Worm (Caenorhabditis elegans) whole organism, L1 larva: Measurements from ENCODE around the gene AH10.4.

Experiments used
- C04F5.9 ChIP-seq: sonication (generic microtip); optimal IDR thresholded peaks from 2 replicates; lab custom pipeline; 2016; ENCODE audit warnings: missing genetic modification characterization, missing compliant biosample characterization
- C16A3.4 ChIP-seq: fragments of 150-350 bp; optimal IDR thresholded peaks from 2 replicates; lab custom pipeline; 2014; ENCODE audit warnings: missing biosample characterization, missing genetic modification characterization
- alr-1 ChIP-seq: fragments of 200-800 bp; sonication (Bioruptor generic); optimal IDR thresholded peaks from 2 replicates; lab custom pipeline; 2018; ENCODE audit warnings: borderline replicate concordance, mild to moderate bottlenecking, missing genetic modification characterization, missing compliant biosample characterization
- aly-2 ChIP-seq: fragments of 150-350 bp; optimal IDR thresholded peaks from 2 replicates; lab custom pipeline; 2014; ENCODE audit warnings: missing biosample characterization, missing genetic modification characterization
- ama-1 ChIP-seq: fragments of 150-350 bp; optimal IDR thresholded peaks from 2 replicates; lab custom pipeline; 2014
- blmp-1 ChIP-seq: fragments of 150-350 bp; optimal IDR thresholded peaks from 2 replicates; lab custom pipeline; 2014; ENCODE audit warnings: missing biosample characterization, missing genetic modification characterization
- ceh-63 ChIP-seq: fragments of 200-800 bp; sonication (Bioruptor generic); optimal IDR thresholded peaks from 2 replicates; lab custom pipeline; 2018; ENCODE audit warnings: mild to moderate bottlenecking, missing genetic modification characterization, missing compliant biosample characterization
- ceh-8 ChIP-seq: fragments of 200-800 bp; sonication (Bioruptor generic); optimal IDR thresholded peaks from 2 replicates; lab custom pipeline; 2018; ENCODE audit warnings: mild to moderate bottlenecking, missing genetic modification characterization, moderate library complexity, missing compliant biosample characterization
- ceh-82 ChIP-seq, 3 experiments: fragments of 150-350 bp in 1 of 3; sonication (generic microtip) in 2 of 3; optimal IDR thresholded peaks; 2 replicates each; lab custom pipeline; 2014 to 2017; ENCODE audit warnings: missing biosample characterization in 3 of 3, missing genetic modification characterization in 3 of 3
- dsc-1 ChIP-seq: sonication (generic microtip); optimal IDR thresholded peaks from 2 replicates; lab custom pipeline; 2016; ENCODE audit warnings: mild to moderate bottlenecking, missing genetic modification characterization, missing compliant biosample characterization
- efl-1 ChIP-seq, 4 experiments: fragments of 150-350 bp; optimal IDR thresholded peaks in 3 of 4; peaks in 1 of 4; 1 replicate in 1 of 4; 2 replicates in 3 of 4; lab custom pipeline; 2014; ENCODE audit warnings: missing biosample characterization in 2 of 4, missing genetic modification characterization in 2 of 4, missing genetic modification reagents in 2 of 4
- efl-3 ChIP-seq: fragments of 200-800 bp; sonication (Bioruptor generic); optimal IDR thresholded peaks from 2 replicates; lab custom pipeline; 2018; ENCODE audit warnings: mild to moderate bottlenecking, missing genetic modification characterization, missing compliant biosample characterization
- egl-27 ChIP-seq, 2 experiments: fragments of 150-350 bp in 1 of 2; sonication (generic microtip); optimal IDR thresholded peaks; 3 replicates each; lab custom pipeline; 2017 to 2018; ENCODE audit warnings: missing biosample characterization in 2 of 2, missing genetic modification characterization in 2 of 2, missing genetic modification reagents in 2 of 2
- elt-2 ChIP-seq: sonication (generic microtip); optimal IDR thresholded peaks from 2 replicates; lab custom pipeline; 2016; ENCODE audit warnings: missing genetic modification characterization, mild to moderate bottlenecking, inconsistent platforms, missing compliant biosample characterization, missing genetic modification reagents
- elt-3 ChIP-seq, 6 experiments: fragments of 150-350 bp in 1 of 6; sonication (generic microtip); optimal IDR thresholded peaks; 2 replicates each; lab custom pipeline; 2017 to 2018; ENCODE audit warnings: missing biosample characterization in 6 of 6, missing genetic modification characterization in 6 of 6, inconsistent platforms in 1 of 6
- ets-5 ChIP-seq: fragments of 200-800 bp; sonication (Bioruptor generic); IDR thresholded peaks from 2 replicates; pipeline ENCODE4 v1.3.6; 2022; ENCODE audit warnings: missing genetic modification characterization, missing compliant biosample characterization
- fkh-10 ChIP-seq: sonication (generic microtip); optimal IDR thresholded peaks from 2 replicates; lab custom pipeline; 2017; ENCODE audit warnings: missing biosample characterization, missing genetic modification reagents, missing genetic modification characterization
- fkh-4 ChIP-seq: sonication (generic microtip); optimal IDR thresholded peaks from 2 replicates; lab custom pipeline; 2016; ENCODE audit warnings: missing compliant biosample characterization, missing genetic modification characterization, borderline replicate concordance
- fkh-8 ChIP-seq: sonication (generic microtip); optimal IDR thresholded peaks from 2 replicates; lab custom pipeline; 2016; ENCODE audit warnings: mild to moderate bottlenecking, missing genetic modification characterization, missing compliant biosample characterization
- fos-1 ChIP-seq: fragments of 150-350 bp; optimal IDR thresholded peaks from 2 replicates; lab custom pipeline; 2014; ENCODE audit warnings: missing biosample characterization, missing genetic modification characterization
- hlh-17 ChIP-seq: fragments of 200-800 bp; sonication (Bioruptor generic); optimal IDR thresholded peaks from 2 replicates; lab custom pipeline; 2018; ENCODE audit warnings: missing genetic modification characterization, mild to moderate bottlenecking, missing compliant biosample characterization, moderate library complexity, borderline replicate concordance
- hlh-4 ChIP-seq: sonication (generic microtip); optimal IDR thresholded peaks from 2 replicates; lab custom pipeline; 2016; ENCODE audit warnings: mild to moderate bottlenecking, missing genetic modification characterization, missing compliant biosample characterization
- hpl-2 ChIP-seq: fragments of 150-350 bp; optimal IDR thresholded peaks from 2 replicates; lab custom pipeline; 2014; ENCODE audit warnings: missing biosample characterization, missing genetic modification reagents, missing genetic modification characterization
- irx-1 ChIP-seq: sonication (generic microtip); optimal IDR thresholded peaks from 2 replicates; lab custom pipeline; 2016; ENCODE audit warnings: missing genetic modification characterization, missing compliant biosample characterization
- jun-1 ChIP-seq: fragments of 150-350 bp; optimal IDR thresholded peaks from 2 replicates; lab custom pipeline; 2014; ENCODE audit warnings: missing biosample characterization, missing genetic modification reagents, missing genetic modification characterization
- lin-35 ChIP-seq, 2 experiments: fragments of 150-350 bp; optimal IDR thresholded peaks; 2 replicates each; lab custom pipeline; 2014; ENCODE audit warnings: missing biosample characterization in 2 of 2, missing genetic modification characterization in 2 of 2, missing genetic modification reagents in 2 of 2
- lir-3 ChIP-seq: sonication (generic microtip); optimal IDR thresholded peaks from 2 replicates; lab custom pipeline; 2016; ENCODE audit warnings: mild to moderate bottlenecking, missing genetic modification characterization, moderate library complexity, missing compliant biosample characterization; ENCODE audit not compliant: poor library complexity
- lsy-2 ChIP-seq, 2 experiments: fragments of 150-350 bp; optimal IDR thresholded peaks; 2 replicates each; lab custom pipeline; 2014; ENCODE audit warnings: missing biosample characterization in 2 of 2, missing genetic modification characterization in 2 of 2
- mab-9 ChIP-seq: fragments of 200-800 bp; sonication (Bioruptor generic); IDR thresholded peaks from 2 replicates; pipeline ENCODE4 v1.3.6; 2022; ENCODE audit warnings: missing genetic modification reagents, missing genetic modification characterization, missing compliant biosample characterization
- mdl-1 ChIP-seq, 2 experiments: fragments of 150-350 bp; optimal IDR thresholded peaks; 2 replicates each; lab custom pipeline; 2014 to 2017; ENCODE audit warnings: missing biosample characterization in 2 of 2, missing genetic modification characterization in 2 of 2, inconsistent platforms in 1 of 2
- mef-2 ChIP-seq: fragments of 150-350 bp; optimal IDR thresholded peaks from 2 replicates; lab custom pipeline; 2014; ENCODE audit warnings: missing biosample characterization, missing genetic modification characterization
- mep-1 ChIP-seq: fragments of 150-350 bp; optimal IDR thresholded peaks from 2 replicates; lab custom pipeline; 2014; ENCODE audit warnings: missing biosample characterization, missing genetic modification characterization
- nhr-11 ChIP-seq: fragments of 150-350 bp; optimal IDR thresholded peaks from 2 replicates; lab custom pipeline; 2014; ENCODE audit warnings: missing biosample characterization, missing genetic modification characterization
- nhr-12 ChIP-seq: sonication (generic microtip); optimal IDR thresholded peaks from 2 replicates; lab custom pipeline; 2017; ENCODE audit warnings: missing biosample characterization, missing genetic modification characterization
- nhr-20 ChIP-seq: sonication (generic microtip); optimal IDR thresholded peaks from 2 replicates; lab custom pipeline; 2016; ENCODE audit warnings: mild to moderate bottlenecking, missing genetic modification characterization, missing compliant biosample characterization
- nhr-237 ChIP-seq: fragments of 150-350 bp; optimal IDR thresholded peaks from 2 replicates; lab custom pipeline; 2014; ENCODE audit warnings: missing biosample characterization, missing genetic modification characterization
- nhr-47 ChIP-seq: sonication (generic microtip); optimal IDR thresholded peaks from 2 replicates; lab custom pipeline; 2016; ENCODE audit warnings: mild to moderate bottlenecking, missing genetic modification characterization, moderate library complexity, missing compliant biosample characterization
- nhr-71 ChIP-seq: sonication (generic microtip); optimal IDR thresholded peaks from 2 replicates; lab custom pipeline; 2016; ENCODE audit warnings: mild to moderate bottlenecking, missing genetic modification characterization, moderate library complexity, missing compliant biosample characterization
- nhr-84 ChIP-seq: sonication (generic microtip); optimal IDR thresholded peaks from 2 replicates; lab custom pipeline; 2017; ENCODE audit warnings: missing biosample characterization, missing genetic modification characterization
- nhr-85 ChIP-seq: sonication (generic microtip); peaks from one replicate; lab custom pipeline; 2016; ENCODE audit warnings: missing genetic modification characterization, inconsistent platforms, missing compliant biosample characterization
- nhr-90 ChIP-seq: sonication (generic microtip); optimal IDR thresholded peaks from 2 replicates; lab custom pipeline; 2016; ENCODE audit warnings: mild to moderate bottlenecking, missing genetic modification characterization, missing compliant biosample characterization; ENCODE audit not compliant: poor library complexity
- pax-3 ChIP-seq: fragments of 200-800 bp; sonication (Bioruptor generic); optimal IDR thresholded peaks from 2 replicates; lab custom pipeline; 2018; ENCODE audit warnings: mild to moderate bottlenecking, missing genetic modification characterization, moderate library complexity, missing compliant biosample characterization
- skn-1 ChIP-seq: fragments of 150-350 bp; optimal IDR thresholded peaks from 2 replicates; lab custom pipeline; 2014; ENCODE audit warnings: missing biosample characterization, missing genetic modification characterization
- snpc-4 ChIP-seq: fragments of 150-350 bp; optimal IDR thresholded peaks from 2 replicates; lab custom pipeline; 2014; ENCODE audit warnings: missing biosample characterization, missing genetic modification characterization
- snu-23 ChIP-seq: sonication (generic microtip); optimal IDR thresholded peaks from 2 replicates; lab custom pipeline; 2016; ENCODE audit warnings: missing genetic modification characterization, missing compliant biosample characterization
- swsn-7 ChIP-seq: sonication (generic microtip); optimal IDR thresholded peaks from 2 replicates; lab custom pipeline; 2016; ENCODE audit warnings: missing genetic modification characterization, missing compliant biosample characterization
- tlp-1 ChIP-seq: fragments of 150-350 bp; optimal IDR thresholded peaks from 2 replicates; lab custom pipeline; 2014; ENCODE audit warnings: missing biosample characterization, missing genetic modification characterization
- unc-86 ChIP-seq: sonication (generic microtip); optimal IDR thresholded peaks from 2 replicates; lab custom pipeline; 2016; ENCODE audit warnings: missing genetic modification characterization, missing compliant biosample characterization
- unc-98 ChIP-seq: fragments of 200-800 bp; sonication (Bioruptor generic); IDR thresholded peaks from 2 replicates; pipeline ENCODE4 v1.3.6; 2022; ENCODE audit warnings: missing genetic modification characterization, missing compliant biosample characterization
- vab-15 ChIP-seq: sonication (generic microtip); optimal IDR thresholded peaks from 2 replicates; lab custom pipeline; 2017; ENCODE audit warnings: missing genotype, mild to moderate bottlenecking, missing genetic modification characterization, missing compliant biosample characterization
- zag-1 ChIP-seq: fragments of 150-350 bp; optimal IDR thresholded peaks from 2 replicates; lab custom pipeline; 2014; ENCODE audit warnings: missing biosample characterization, missing genetic modification characterization
- zip-4 ChIP-seq: fragments of 200-800 bp; sonication (Bioruptor generic); optimal IDR thresholded peaks from 2 replicates; lab custom pipeline; 2018; ENCODE audit warnings: mild to moderate bottlenecking, missing genetic modification characterization, moderate library complexity, missing compliant biosample characterization
- ztf-4 ChIP-seq: fragments of 150-350 bp; optimal IDR thresholded peaks from 2 replicates; lab custom pipeline; 2014; ENCODE audit warnings: missing biosample characterization, missing genetic modification characterization

The AH10.4 gene

DNA sequence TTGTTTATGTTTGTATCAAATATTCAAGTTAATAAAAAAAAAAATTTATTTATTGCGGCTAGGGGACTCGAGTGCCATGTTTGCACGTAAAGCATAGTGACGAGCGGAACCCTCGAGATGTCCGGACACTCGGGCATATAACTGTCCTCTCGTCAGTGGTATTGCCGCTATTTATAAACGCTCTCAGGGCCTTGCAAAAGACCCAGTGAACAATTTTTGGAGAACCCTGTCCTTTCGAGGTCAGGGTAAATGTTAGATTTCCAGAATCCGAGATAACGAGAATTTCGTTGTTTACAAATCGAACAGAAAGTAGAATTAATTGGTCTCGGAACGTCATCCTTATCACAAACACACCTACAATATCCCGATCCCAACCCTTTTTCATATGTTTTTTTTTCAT lies 45.3 kb downstream of the AH10.4 start, which contains the start of gene D1086.3 (continued):
- TF ChIP-seq elt-3 (tag; optimal IDR thresholded peaks at IDR 0.05; lab: Kevin White, UChicago) = peak in 1 of 6 experiments; percentile 7
- TF ChIP-seq snpc-4 = peak; percentile 98
- peak; percentile 4 for TF ChIP-seq mep-1
- TF ChIP-seq elt-2 = peak; percentile 55
- peak; percentile 70 for TF ChIP-seq ama-1 (lab: Kevin White, UChicago)
- no peak for TF ChIP-seq mab-9
- TF ChIP-seq dsc-1 (tag; lab: Kevin White, UChicago) = peak; percentile 47
- TF ChIP-seq hlh-4 (tag; lab: Kevin White, UChicago) = no peak
- no peak for TF ChIP-seq mdl-1 (tag; optimal IDR thresholded peaks at IDR 0.05; lab: Kevin White, UChicago)
- TF ChIP-seq aly-2 = peak; percentile 37
- no peak for TF ChIP-seq nhr-12 (tag; lab: Kevin White, UChicago)
- TF ChIP-seq unc-86 = no peak
- TF ChIP-seq irx-1 (tag; lab: Kevin White, UChicago) = no peak
- no peak for TF ChIP-seq ceh-8 (GFP tag; lab: Kevin White, UChicago)
- no peak for TF ChIP-seq nhr-84 (tag; lab: Kevin White, UChicago)
- TF ChIP-seq blmp-1 (tag; lab: Kevin White, UChicago) = no peak
- TF ChIP-seq C16A3.4 (tag; lab: Kevin White, UChicago) = no peak
- no peak for TF ChIP-seq hlh-17 (GFP tag; lab: Kevin White, UChicago)
- TF ChIP-seq efl-3 (GFP tag; lab: Kevin White, UChicago) = no peak
- peak; percentile 82 for TF ChIP-seq nhr-90 (tag; lab: Kevin White, UChicago)
- TF ChIP-seq egl-27 (tag; optimal IDR thresholded peaks at IDR 0.05; lab: Kevin White, UChicago) = no peak
- peak; percentile 65 for TF ChIP-seq swsn-7
- TF ChIP-seq unc-98 (GFP tag; lab: Robert Waterston, UW) = no peak
- peak; percentile 51 for TF ChIP-seq nhr-20 (tag; lab: Kevin White, UChicago)
- no peak for TF ChIP-seq ets-5 (GFP tag; lab: Robert Waterston, UW)
- no peak for TF ChIP-seq lin-35 (GFP tag; optimal IDR thresholded peaks at IDR 0.05; lab: Kevin White, UChicago)
- no peak for TF ChIP-seq vab-15
- TF ChIP-seq fkh-4 = no peak
- TF ChIP-seq nhr-85 (tag; lab: Kevin White, UChicago) = peak; percentile 87
- no peak for TF ChIP-seq jun-1
- TF ChIP-seq zip-4 = no peak
- no peak for TF ChIP-seq hpl-2 (GFP tag; lab: Kevin White, UChicago)
- peak; percentile 72 for TF ChIP-seq nhr-47 (tag; lab: Kevin White, UChicago)
- TF ChIP-seq pax-3 (tag; lab: Kevin White, UChicago) = no peak
- TF ChIP-seq mef-2 (tag; lab: Kevin White, UChicago) = no peak
- no peak for TF ChIP-seq ztf-4
- no peak for TF ChIP-seq nhr-11
- TF ChIP-seq tlp-1 (tag; lab: Kevin White, UChicago) = no peak
- no peak for TF ChIP-seq ceh-63 (GFP tag; lab: Kevin White, UChicago)
- no peak for TF ChIP-seq skn-1 (tag; lab: Kevin White, UChicago)
- TF ChIP-seq snu-23 (GFP tag; lab: Kevin White, UChicago) = peak; percentile 48
- peak; percentile 82 for TF ChIP-seq nhr-71 (tag; lab: Kevin White, UChicago)
- no peak for TF ChIP-seq C04F5.9 (tag; lab: Kevin White, UChicago)
- no peak for TF ChIP-seq ceh-82 (tag; optimal IDR thresholded peaks at IDR 0.05; lab: Kevin White, UChicago)
- TF ChIP-seq zag-1 (tag; lab: Kevin White, UChicago) = no peak
- no peak for TF ChIP-seq lir-3
- peak; percentile 17 to 47 for TF ChIP-seq efl-1 (optimal IDR thresholded peaks at IDR 0.05; lab: Kevin White, UChicago)
- peak in 1 of 2 experiments; percentile 92 for TF ChIP-seq efl-1 (GFP tag; optimal IDR thresholded peaks at IDR 0.05 in 1 of 2; lab: Kevin White, UChicago)
- TF ChIP-seq lsy-2 (tag; optimal IDR thresholded peaks at IDR 0.05; lab: Kevin White, UChicago) = peak in 1 of 2 experiments; percentile 42
- TF ChIP-seq fkh-8 (tag; lab: Kevin White, UChicago) = no peak
- TF ChIP-seq fkh-10 (GFP tag; lab: Kevin White, UChicago) = no peak
- no peak for TF ChIP-seq alr-1 (tag; lab: Kevin White, UChicago)
- TF ChIP-seq fos-1 (tag; lab: Kevin White, UChicago) = no peak
- no peak for TF ChIP-seq nhr-237 (tag; lab: Kevin White, UChicago)
